Worm (Caenorhabditis elegans): ENCODE data around the gene ZK180.8.

ZK180.8 gene

DNA sequence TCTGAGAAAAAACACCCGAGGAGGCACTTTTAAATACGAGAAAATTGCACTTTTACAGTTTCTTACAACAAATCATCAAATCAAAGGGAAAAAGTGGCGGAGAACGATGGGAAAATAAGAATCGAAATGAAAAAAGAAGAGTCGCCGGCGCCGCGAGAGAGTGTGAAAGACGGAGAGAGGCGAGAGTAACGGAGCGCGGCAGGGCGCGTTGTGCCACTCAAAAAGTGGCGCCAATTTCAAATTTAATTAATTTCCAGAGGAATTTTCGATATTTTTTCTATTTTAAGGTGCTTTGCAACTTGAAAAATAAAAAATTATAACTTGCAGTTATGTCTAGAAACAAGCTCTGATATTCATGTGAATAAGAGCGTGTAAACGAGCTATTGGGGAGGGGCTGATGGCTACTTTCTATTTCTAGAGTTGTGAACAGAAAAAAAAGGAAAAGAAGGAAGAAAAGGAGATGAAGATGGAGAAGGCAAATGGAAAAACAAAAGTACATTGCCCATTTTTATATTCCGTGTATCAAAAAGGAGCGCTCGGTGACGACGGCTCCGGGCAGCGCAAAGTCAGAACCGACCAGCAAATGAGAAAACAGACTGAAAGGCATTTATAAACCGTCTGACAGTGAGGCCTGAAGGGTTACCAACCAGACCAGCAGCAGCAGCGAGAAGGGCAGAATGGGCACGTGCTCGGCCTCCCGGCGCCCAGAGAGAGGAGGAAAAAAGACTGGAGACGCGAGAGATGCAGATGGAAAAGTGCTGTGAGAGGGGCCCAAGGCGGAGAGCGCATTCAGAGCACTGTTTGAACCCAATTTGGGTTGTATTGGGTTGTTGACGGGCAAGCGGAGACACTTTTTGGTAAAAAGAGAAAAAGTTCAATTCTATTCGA lies 40.4 kb downstream of the ZK180.8 start:
- peak; percentile 63 for TF ChIP-seq elt-2 (tag; optimal IDR thresholded peaks at IDR 0.05)
- TF ChIP-seq pqm-1 (tag; optimal IDR thresholded peaks at IDR 0.05), result peak; percentile 46
- no peak for TF ChIP-seq fkh-10 (GFP tag; optimal IDR thresholded peaks at IDR 0.05)
- peak; percentile 32 for TF ChIP-seq nfya-1 (tag; optimal IDR thresholded peaks at IDR 0.05; ENCODE audit: insufficient read depth)
- peak; percentile 25 for TF ChIP-seq lin-15B (tag; optimal IDR thresholded peaks at IDR 0.05)
- peak; percentile 44 for TF ChIP-seq pha-4 (tag; optimal IDR thresholded peaks at IDR 0.05)
- TF ChIP-seq mdl-1 (tag; optimal IDR thresholded peaks at IDR 0.05), result peak; percentile 76
- TF ChIP-seq ama-1 (optimal IDR thresholded peaks at IDR 0.05), result peak; percentile 87
- peak; percentile 3 for TF ChIP-seq hmg-11 (tag; optimal IDR thresholded peaks at IDR 0.05)
- no peak for TF ChIP-seq snpc-4 (tag; optimal IDR thresholded peaks at IDR 0.05)
- TF ChIP-seq nhr-23 (tag; optimal IDR thresholded peaks at IDR 0.05), result peak; percentile 12
- TF ChIP-seq nhr-28 (tag; optimal IDR thresholded peaks at IDR 0.05), result no peak

DNA sequence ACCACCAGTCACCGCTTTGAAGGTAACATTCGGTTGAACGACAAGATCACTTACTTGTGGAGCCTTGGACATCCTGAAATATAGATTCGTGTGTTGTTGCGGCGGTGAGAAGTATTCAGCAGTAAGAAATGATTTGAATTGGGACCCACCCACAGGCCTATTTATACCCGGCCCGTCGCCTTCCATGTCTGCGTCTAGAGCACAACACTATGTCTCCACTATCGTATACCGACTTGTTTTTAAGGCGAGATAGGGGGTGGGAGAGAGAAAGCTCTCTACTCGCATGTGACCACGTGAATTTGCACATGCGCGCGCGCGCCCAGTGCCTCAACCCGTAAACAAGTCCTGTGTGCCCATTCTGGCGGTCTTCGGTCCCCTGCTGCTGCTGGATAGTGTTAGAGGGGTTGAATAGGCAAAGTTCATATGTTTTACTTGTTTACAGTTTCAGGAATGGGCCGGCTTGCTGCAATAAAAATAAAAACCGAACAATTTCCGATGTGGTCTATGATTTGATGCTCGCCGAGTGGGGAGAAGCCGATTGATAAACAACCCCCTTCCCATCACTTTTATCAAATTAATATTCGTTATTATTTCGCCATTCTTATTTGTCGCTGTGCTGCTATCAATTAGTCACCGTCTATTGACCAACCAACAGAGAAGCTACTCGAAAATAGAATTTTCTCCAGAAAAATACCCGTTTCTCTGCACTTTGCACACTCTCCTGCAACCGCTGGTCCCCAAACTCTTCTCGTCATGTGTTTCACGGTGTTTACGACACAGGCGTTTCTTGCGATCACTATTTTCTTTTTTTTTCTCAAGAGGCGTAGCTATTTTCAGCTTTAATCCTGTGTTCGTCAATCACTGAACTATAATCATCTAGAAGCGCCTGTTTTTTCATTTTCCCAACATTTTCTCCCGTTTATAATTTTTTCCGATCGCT lies 41.5 kb downstream of the ZK180.8 start:
- TF ChIP-seq mml-1 (tag; optimal IDR thresholded peaks at IDR 0.05) (peak; percentile 70), unc-39 (tag; optimal IDR thresholded peaks at IDR 0.05) (no peak), jun-1 (tag; optimal IDR thresholded peaks at IDR 0.05) (peak; percentile 11), elt-3 (tag; optimal IDR thresholded peaks at IDR 0.05) (no peak), aly-2 (tag; optimal IDR thresholded peaks at IDR 0.05) (no peak), fkh-2 (tag; optimal IDR thresholded peaks at IDR 0.05) (no peak), R02D3.7 (tag; optimal IDR thresholded peaks at IDR 0.05) (no peak), nhr-25 (tag; optimal IDR thresholded peaks at IDR 0.05) (no peak), egl-27 (tag; optimal IDR thresholded peaks at IDR 0.05) (no peak), nhr-76 (tag; optimal IDR thresholded peaks at IDR 0.05) (no peak), zag-1 (tag; optimal IDR thresholded peaks at IDR 0.05) (no peak), nhr-67 (tag; optimal IDR thresholded peaks at IDR 0.05) (no peak), snpc-4 (tag; optimal IDR thresholded peaks at IDR 0.05) (peak; percentile 52), fkh-10 (GFP tag; optimal IDR thresholded peaks at IDR 0.05) (peak; percentile 88), sea-2 (GFP tag; optimal IDR thresholded peaks at IDR 0.05) (no peak), elt-1 (tag; optimal IDR thresholded peaks at IDR 0.05) (no peak), nhr-43 (tag; optimal IDR thresholded peaks at IDR 0.05; ENCODE audit: poor library complexity, severe bottlenecking) (peak; percentile 21), eor-1 (tag; optimal IDR thresholded peaks at IDR 0.05) (no peak), nfya-1 (tag; optimal IDR thresholded peaks at IDR 0.05; ENCODE audit: insufficient read depth) (peak; percentile 74), skn-1 (tag; optimal IDR thresholded peaks at IDR 0.05) (no peak), ceh-9 (tag; optimal IDR thresholded peaks at IDR 0.05) (no peak), lin-15B (tag; optimal IDR thresholded peaks at IDR 0.05) (no peak), nhr-11 (tag; optimal IDR thresholded peaks at IDR 0.05) (no peak), ceh-16 (tag; optimal IDR thresholded peaks at IDR 0.05) (no peak), pqm-1 (tag; optimal IDR thresholded peaks at IDR 0.05) (peak; percentile 17), tbx-2 (tag; optimal IDR thresholded peaks at IDR 0.05) (no peak), ztf-11 (tag; optimal IDR thresholded peaks at IDR 0.05) (no peak), nhr-77 (tag; optimal IDR thresholded peaks at IDR 0.05) (no peak), nhr-23 (tag; optimal IDR thresholded peaks at IDR 0.05) (no peak), unc-62 (GFP tag; optimal IDR thresholded peaks at IDR 0.05) (no peak), egl-5 (tag; optimal IDR thresholded peaks at IDR 0.05) (peak; percentile 25), nhr-12 (tag; optimal IDR thresholded peaks at IDR 0.05) (no peak), ceh-82 (tag; optimal IDR thresholded peaks at IDR 0.05) (no peak), ama-1 (optimal IDR thresholded peaks at IDR 0.05) (peak; percentile 82), hmg-11 (tag; optimal IDR thresholded peaks at IDR 0.05) (peak; percentile 34), daf-12 (tag; optimal IDR thresholded peaks at IDR 0.05) (no peak), nhr-237 (tag; optimal IDR thresholded peaks at IDR 0.05) (no peak), mdl-1 (tag; optimal IDR thresholded peaks at IDR 0.05) (peak; percentile 83), elt-2 (tag; optimal IDR thresholded peaks at IDR 0.05) (peak; percentile 69), ceh-28 (tag; optimal IDR thresholded peaks at IDR 0.05) (no peak), nhr-28 (tag; optimal IDR thresholded peaks at IDR 0.05) (no peak), fos-1 (tag; optimal IDR thresholded peaks at IDR 0.05) (no peak), lin-39 (tag; optimal IDR thresholded peaks at IDR 0.05) (peak; percentile 98), ztf-4 (tag; optimal IDR thresholded peaks at IDR 0.05) (no peak), pha-4 (tag; optimal IDR thresholded peaks at IDR 0.05) (peak; percentile 88), ZK546.5 (tag; optimal IDR thresholded peaks at IDR 0.05) (no peak), lsy-12 (tag; optimal IDR thresholded peaks at IDR 0.05) (peak; percentile 50)
